Worm (Caenorhabditis elegans) whole organism, L4 larva: ENCODE data around the gene srt-7.
"Not testable (repeated sequence)": the region's sequence is repeated elsewhere in the genome, so short reads cannot be mapped to it uniquely, and the experiment has no call there.

Experiments used
- F10B5.3 ChIP-seq: sonication (generic microtip); optimal IDR thresholded peaks from 2 replicates; lab custom pipeline; 2016; ENCODE audit warnings: mild to moderate bottlenecking, missing genetic modification characterization, missing compliant biosample characterization
- F26F4.8 ChIP-seq: fragments of 200-800 bp; sonication (Bioruptor generic); conservative IDR thresholded peaks from 2 replicates; pipeline ENCODE4 v1.3.6; 2022; ENCODE audit warnings: missing genetic modification characterization, missing compliant biosample characterization
- Y48G9A.11 ChIP-seq: fragments of 200-800 bp; sonication (Bioruptor generic); IDR thresholded peaks from 2 replicates; pipeline ENCODE4 v1.3.6; 2022; ENCODE audit warnings: missing genetic modification reagents, missing genetic modification characterization, missing compliant biosample characterization
- Y5F2A.4 ChIP-seq: fragments of 200-800 bp; sonication (Bioruptor generic); optimal IDR thresholded peaks from 2 replicates; lab custom pipeline; 2018; ENCODE audit warnings: mild to moderate bottlenecking, missing genetic modification characterization, missing compliant biosample characterization
- aha-1 ChIP-seq: fragments of 150-350 bp; peaks from one replicate; lab custom pipeline; 2014; ENCODE audit warnings: missing biosample characterization, missing genetic modification characterization
- aly-2 ChIP-seq: sonication (generic microtip); optimal IDR thresholded peaks from 2 replicates; lab custom pipeline; 2018; ENCODE audit warnings: missing biosample characterization, missing genetic modification characterization
- ama-1 ChIP-seq: fragments of 150-350 bp; optimal IDR thresholded peaks from 2 replicates; lab custom pipeline; 2014; ENCODE audit warnings: inconsistent platforms, mixed read lengths
- attf-4 ChIP-seq: sonication (generic microtip); optimal IDR thresholded peaks from 3 replicates; lab custom pipeline; 2017; ENCODE audit warnings: missing biosample characterization, missing genetic modification characterization
- ceh-28 ChIP-seq: fragments of 150-350 bp; optimal IDR thresholded peaks from 2 replicates; lab custom pipeline; 2014; ENCODE audit warnings: missing biosample characterization, missing genetic modification reagents, missing genetic modification characterization
- ceh-32 ChIP-seq: sonication (generic microtip); optimal IDR thresholded peaks from 2 replicates; lab custom pipeline; 2016; ENCODE audit warnings: mild to moderate bottlenecking, missing genetic modification characterization, missing compliant biosample characterization; ENCODE audit not compliant: poor library complexity
- ceh-44 ChIP-seq: fragments of 200-800 bp; sonication (Bioruptor generic); IDR thresholded peaks from 2 replicates; pipeline ENCODE4 v1.3.6; 2022; ENCODE audit warnings: missing genetic modification reagents, missing genetic modification characterization, missing compliant biosample characterization
- ceh-62 ChIP-seq: sonication (generic microtip); optimal IDR thresholded peaks from 2 replicates; lab custom pipeline; 2017; ENCODE audit warnings: missing biosample characterization, missing genetic modification characterization
- ces-1 ChIP-seq: fragments of 150-350 bp; sonication (generic microtip); optimal IDR thresholded peaks from 4 replicates; lab custom pipeline; 2014; ENCODE audit warnings: missing biosample characterization, missing genetic modification reagents, missing genetic modification characterization
- daf-8 ChIP-seq: fragments of 200-800 bp; sonication (Bioruptor generic); IDR thresholded peaks from 2 replicates; pipeline ENCODE4 v1.3.6; 2022; ENCODE audit warnings: missing genetic modification characterization, missing compliant biosample characterization
- dmd-8 ChIP-seq: fragments of 200-800 bp; sonication (Bioruptor generic); IDR thresholded peaks from 2 replicates; pipeline ENCODE4 v1.3.6; 2022; ENCODE audit warnings: missing genetic modification characterization, missing compliant biosample characterization
- dmd-9 ChIP-seq: fragments of 200-800 bp; sonication (Bioruptor generic); IDR thresholded peaks from 2 replicates; pipeline ENCODE4 v1.3.6; 2022; ENCODE audit warnings: missing genetic modification reagents, missing genetic modification characterization, missing compliant biosample characterization
- duxl-1 ChIP-seq: sonication (generic microtip); optimal IDR thresholded peaks from 2 replicates; lab custom pipeline; 2016; ENCODE audit warnings: mild to moderate bottlenecking, missing genetic modification characterization, moderate library complexity, missing compliant biosample characterization; ENCODE audit not compliant: poor library complexity
- gei-8 ChIP-seq: fragments of 200-800 bp; sonication (Bioruptor generic); optimal IDR thresholded peaks from 2 replicates; lab custom pipeline; 2018; ENCODE audit warnings: mild to moderate bottlenecking, missing genetic modification characterization, missing compliant biosample characterization
- lim-7 ChIP-seq: fragments of 200-800 bp; sonication (Bioruptor generic); IDR thresholded peaks from 2 replicates; pipeline ENCODE4 v1.3.6; 2022; ENCODE audit warnings: missing genetic modification characterization, missing compliant biosample characterization
- lin-29 ChIP-seq: fragments of 200-800 bp; sonication (Bioruptor generic); IDR thresholded peaks from 2 replicates; pipeline ENCODE4 v1.3.6; 2022; ENCODE audit warnings: missing genetic modification reagents, missing genetic modification characterization, missing compliant biosample characterization
- lir-3 ChIP-seq: sonication (generic microtip); optimal IDR thresholded peaks from 2 replicates; lab custom pipeline; 2016; ENCODE audit warnings: mild to moderate bottlenecking, missing genetic modification characterization, missing compliant biosample characterization
- lsy-2 ChIP-seq, 2 experiments: fragments of 150-350 bp in 1 of 2; sonication (generic microtip) in 1 of 2; optimal IDR thresholded peaks; 2 replicates each; lab custom pipeline; 2014 to 2017; ENCODE audit warnings: missing biosample characterization in 2 of 2, missing genetic modification characterization in 2 of 2
- madf-9 ChIP-seq: fragments of 200-800 bp; sonication (Bioruptor generic); conservative IDR thresholded peaks from 2 replicates; pipeline ENCODE4 v1.3.6; 2022; ENCODE audit warnings: missing genetic modification reagents, missing genetic modification characterization, missing compliant biosample characterization
- mdl-1 ChIP-seq, 2 experiments: fragments of 150-350 bp in 1 of 2; sonication (generic microtip) in 1 of 2; optimal IDR thresholded peaks; 2 replicates each; lab custom pipeline; 2014 to 2017; ENCODE audit warnings: missing biosample characterization in 2 of 2, missing genetic modification characterization in 2 of 2
- mes-2 ChIP-seq: sonication (generic microtip); optimal IDR thresholded peaks from 2 replicates; lab custom pipeline; 2016; ENCODE audit warnings: missing genotype, mild to moderate bottlenecking, missing genetic modification characterization, missing compliant biosample characterization; ENCODE audit not compliant: poor library complexity, severe bottlenecking
- mxl-3 ChIP-seq: fragments of 200-800 bp; sonication (Bioruptor generic); optimal IDR thresholded peaks from 2 replicates; lab custom pipeline; 2018; ENCODE audit warnings: mild to moderate bottlenecking, missing genetic modification characterization, missing compliant biosample characterization
- nhr-102 ChIP-seq: sonication (generic microtip); optimal IDR thresholded peaks from 2 replicates; lab custom pipeline; 2016; ENCODE audit warnings: mild to moderate bottlenecking, missing genetic modification characterization, moderate library complexity, missing compliant biosample characterization
- nhr-111 ChIP-seq: fragments of 200-800 bp; sonication (Bioruptor generic); optimal IDR thresholded peaks from 2 replicates; lab custom pipeline; 2018; ENCODE audit warnings: mild to moderate bottlenecking, missing genetic modification characterization, missing compliant biosample characterization
- nhr-41 ChIP-seq: fragments of 200-800 bp; sonication (Bioruptor generic); IDR thresholded peaks from 2 replicates; pipeline ENCODE4 v1.3.6; 2022; ENCODE audit warnings: missing genetic modification reagents, missing genetic modification characterization, missing compliant biosample characterization
- nhr-42 ChIP-seq: fragments of 200-800 bp; sonication (Bioruptor generic); IDR thresholded peaks from 2 replicates; pipeline ENCODE4 v1.3.6; 2022; ENCODE audit warnings: missing genetic modification characterization, missing compliant biosample characterization
- nhr-76 ChIP-seq: fragments of 150-350 bp; optimal IDR thresholded peaks from 2 replicates; lab custom pipeline; 2014; ENCODE audit warnings: missing biosample characterization, missing genetic modification characterization
- set-16 ChIP-seq: fragments of 200-800 bp; sonication (Bioruptor generic); IDR thresholded peaks from 2 replicates; pipeline ENCODE4 v1.3.6; 2022; ENCODE audit warnings: missing genetic modification reagents, missing genetic modification characterization, missing compliant biosample characterization
- snpc-4 ChIP-seq: fragments of 150-350 bp; optimal IDR thresholded peaks from 2 replicates; lab custom pipeline; 2014; ENCODE audit warnings: missing biosample characterization, missing genetic modification characterization
- spr-3 ChIP-seq: fragments of 200-800 bp; sonication (Bioruptor generic); optimal IDR thresholded peaks from 2 replicates; lab custom pipeline; 2018; ENCODE audit warnings: mild to moderate bottlenecking, missing genetic modification characterization, missing compliant biosample characterization
- unc-62 ChIP-seq, 3 experiments: fragments of 150-350 bp in 1 of 3; sonication (generic microtip); optimal IDR thresholded peaks in 2 of 3; peaks in 1 of 3; 1 replicate in 1 of 3; 2 replicates in 2 of 3; lab custom pipeline; 2014 to 2017; ENCODE audit warnings: missing biosample characterization in 3 of 3, missing genetic modification characterization in 3 of 3, missing genetic modification reagents in 3 of 3, missing genotype in 1 of 3
- vab-7 ChIP-seq: fragments of 200-800 bp; sonication (Bioruptor generic); IDR thresholded peaks from 2 replicates; pipeline ENCODE4 v1.3.6; 2022; ENCODE audit warnings: missing genetic modification reagents, missing genetic modification characterization, missing compliant biosample characterization
- zag-1 ChIP-seq: fragments of 150-350 bp; optimal IDR thresholded peaks from 2 replicates; lab custom pipeline; 2014; ENCODE audit warnings: missing biosample characterization, missing genetic modification characterization
- zip-11 ChIP-seq: fragments of 200-800 bp; sonication (Bioruptor generic); IDR thresholded peaks from 2 replicates; pipeline ENCODE4 v1.3.6; 2022; ENCODE audit warnings: missing genetic modification characterization, missing compliant biosample characterization
- ztf-11 ChIP-seq: fragments of 150-350 bp; optimal IDR thresholded peaks from 2 replicates; lab custom pipeline; 2014; ENCODE audit warnings: missing biosample characterization, missing genetic modification characterization
- ztf-7 ChIP-seq: fragments of 150-350 bp; optimal IDR thresholded peaks from 2 replicates; lab custom pipeline; 2014; ENCODE audit warnings: missing biosample characterization, missing genetic modification characterization

The srt-7 gene

ce11 chrV:3058996-3059395 lies 22.6 kb upstream of the srt-7 start, which contains the start of gene str-244:
Gene str-244 (minus strand): TSS chrV:3059096.
- TF ChIP-seq lin-29 (GFP tag; lab: Robert Waterston, UW) = no peak
- TF ChIP-seq ceh-44 (GFP tag; lab: Robert Waterston, UW) = no peak
- no peak for TF ChIP-seq spr-3 (GFP tag; lab: Kevin White, UChicago)
- no peak for TF ChIP-seq ceh-28
- peak; percentile 24 for TF ChIP-seq aha-1 (tag; lab: Kevin White, UChicago)
- TF ChIP-seq F26F4.8 (GFP tag; lab: Robert Waterston, UW) = no peak
- TF ChIP-seq Y48G9A.11 (GFP tag; lab: Robert Waterston, UW) = no peak
- TF ChIP-seq gei-8 (GFP tag; lab: Kevin White, UChicago) = no peak

ce11 chrV:3062078-3062477 lies 19.5 kb upstream of the srt-7 start, which contains the start of gene srt-15:
Gene srt-15 (minus strand): TSS chrV:3062178.
- TF ChIP-seq spr-3 (GFP tag; lab: Kevin White, UChicago) = no peak
- TF ChIP-seq ces-1 (GFP tag; lab: Kevin White, UChicago) = no peak
- TF ChIP-seq F10B5.3 (tag; lab: Kevin White, UChicago) = no peak
- TF ChIP-seq duxl-1 (tag; lab: Kevin White, UChicago) = no peak
- no peak for TF ChIP-seq snpc-4
- no peak for TF ChIP-seq dmd-9 (GFP tag; lab: Robert Waterston, UW)
- no peak for TF ChIP-seq nhr-111 (GFP tag; lab: Kevin White, UChicago)
- TF ChIP-seq madf-9 (GFP tag; lab: Robert Waterston, UW) = no peak
- TF ChIP-seq nhr-42 (GFP tag; lab: Robert Waterston, UW) = no peak
- no peak for TF ChIP-seq vab-7 (GFP tag; lab: Robert Waterston, UW)
- no peak for TF ChIP-seq lsy-2 (tag; optimal IDR thresholded peaks at IDR 0.05; lab: Kevin White, UChicago)
- no peak for TF ChIP-seq F26F4.8 (GFP tag; lab: Robert Waterston, UW)
- no peak for TF ChIP-seq lim-7

ce11 chrV:3064418-3064817 lies 17.2 kb upstream of the srt-7 start, which contains the start of gene srt-16:
Gene srt-16 (minus strand): TSS chrV:3064518.
- TF ChIP-seq lir-3 (tag; lab: Kevin White, UChicago); nhr-76 (tag; lab: Kevin White, UChicago); ztf-11: not testable (repeated sequence)

- TF ChIP-seq unc-62 (GFP tag; optimal IDR thresholded peaks at IDR 0.05 in 1 of 2; lab: Kevin White, UChicago) (peak in 1 of 2 experiments; percentile 11), unc-62 (tag; optimal IDR thresholded peaks at IDR 0.05; lab: Kevin White, UChicago) (no peak), ztf-7 (tag; lab: Kevin White, UChicago) (no peak)
Observed at ce11 chrV:3065928-3066327, 15.6 kb upstream of the srt-7 start, which contains the start of gene srh-185. Gene srh-185 (plus strand): TSS chrV:3066228.

ce11 chrV:3069101-3069500 lies 12.5 kb upstream of the srt-7 start, which contains the start of gene str-40:
Gene str-40 (minus strand): TSS chrV:3069201.
- TF ChIP-seq aly-2 (tag; lab: Kevin White, UChicago) (no peak), attf-4 (tag; lab: Kevin White, UChicago) (no peak), mdl-1 (tag; optimal IDR thresholded peaks at IDR 0.05; lab: Kevin White, UChicago) (no peak), Y5F2A.4 (no peak), zag-1 (tag; lab: Kevin White, UChicago) (no peak), nhr-42 (GFP tag; lab: Robert Waterston, UW) (no peak), zip-11 (GFP tag; lab: Robert Waterston, UW) (no peak), set-16 (GFP tag; lab: Robert Waterston, UW) (no peak), nhr-102 (tag; lab: Kevin White, UChicago) (no peak), dmd-8 (no peak), ama-1 (no peak), F26F4.8 (GFP tag; lab: Robert Waterston, UW) (no peak), nhr-41 (no peak), ceh-32 (tag; lab: Kevin White, UChicago) (no peak), daf-8 (GFP tag; lab: Robert Waterston, UW) (no peak), ceh-62 (tag; lab: Kevin White, UChicago) (no peak), mxl-3 (GFP tag; lab: Kevin White, UChicago) (no peak), ztf-11 (no peak), lin-29 (GFP tag; lab: Robert Waterston, UW) (no peak), mes-2 (tag; lab: Kevin White, UChicago) (no peak)
